Worm (Caenorhabditis elegans): ENCODE results near the gene old-2.

The old-2 gene

ce11 chrII:9838260-9838935, 11.0 kb downstream of the old-2 start, which contains the start of gene arrd-4:
Gene arrd-4 (minus strand): TSS chrII:9838310.
- no peak for TF ChIP-seq ama-1 (optimal IDR thresholded peaks at IDR 0.05)
- peak; percentile 86 for TF ChIP-seq nhr-11 (tag; optimal IDR thresholded peaks at IDR 0.05)

ce11 chrII:9835958-9836357, 13.4 kb downstream of the old-2 start:
- TF ChIP-seq pha-4 (tag; optimal IDR thresholded peaks at IDR 0.05) (no peak), lin-39 (tag; optimal IDR thresholded peaks at IDR 0.05) (no peak), elt-3 (tag; optimal IDR thresholded peaks at IDR 0.05) (no peak), egl-27 (tag; optimal IDR thresholded peaks at IDR 0.05) (no peak), ceh-28 (tag; optimal IDR thresholded peaks at IDR 0.05) (no peak), aly-2 (tag; optimal IDR thresholded peaks at IDR 0.05) (no peak), egl-5 (tag; optimal IDR thresholded peaks at IDR 0.05) (no peak), tbx-2 (tag; optimal IDR thresholded peaks at IDR 0.05) (no peak), nhr-77 (tag; optimal IDR thresholded peaks at IDR 0.05) (no peak), nhr-11 (tag; optimal IDR thresholded peaks at IDR 0.05) (no peak)

DNA sequence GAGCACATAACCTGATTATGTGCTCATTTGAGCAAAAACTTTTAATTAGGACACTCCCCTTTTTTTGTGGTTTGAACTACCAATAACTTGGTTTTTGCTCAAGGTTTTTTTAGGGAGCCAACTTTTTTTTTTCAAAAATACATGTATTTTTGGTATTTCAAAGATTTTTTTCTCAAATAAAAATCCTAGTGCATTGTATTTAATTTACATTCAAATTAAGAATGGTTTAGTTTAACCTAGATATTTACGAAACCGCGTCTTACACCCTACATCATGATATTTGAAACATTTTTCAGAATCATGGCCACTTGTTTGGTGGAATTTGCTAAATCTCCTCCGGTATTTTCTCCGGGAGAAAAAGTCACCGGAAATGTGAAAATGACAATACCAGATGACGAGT, 14.5 kb downstream of the old-2 start, which contains the start of gene arrd-5:
Gene arrd-5, plus strand, starts transcription at position 301 of the 400 bp plus-strand sequence.
- TF ChIP-seq ZK546.5 (tag; optimal IDR thresholded peaks at IDR 0.05) (no peak), nhr-11 (tag; optimal IDR thresholded peaks at IDR 0.05) (no peak), pha-4 (tag; optimal IDR thresholded peaks at IDR 0.05) (no peak), elt-2 (tag; optimal IDR thresholded peaks at IDR 0.05) (no peak), R02D3.7 (tag; optimal IDR thresholded peaks at IDR 0.05) (no peak), nfya-1 (tag; optimal IDR thresholded peaks at IDR 0.05; ENCODE audit: insufficient read depth) (no peak), fos-1 (tag; optimal IDR thresholded peaks at IDR 0.05) (no peak), skn-1 (tag; optimal IDR thresholded peaks at IDR 0.05) (no peak), eor-1 (tag; optimal IDR thresholded peaks at IDR 0.05) (no peak), unc-39 (tag; optimal IDR thresholded peaks at IDR 0.05) (no peak), egl-27 (tag; optimal IDR thresholded peaks at IDR 0.05) (no peak), ceh-82 (tag; optimal IDR thresholded peaks at IDR 0.05) (no peak), ama-1 (optimal IDR thresholded peaks at IDR 0.05) (no peak), mml-1 (tag; optimal IDR thresholded peaks at IDR 0.05) (no peak), tbx-2 (tag; optimal IDR thresholded peaks at IDR 0.05) (no peak), nhr-67 (tag; optimal IDR thresholded peaks at IDR 0.05) (no peak), sea-2 (GFP tag; optimal IDR thresholded peaks at IDR 0.05) (no peak), daf-12 (tag; optimal IDR thresholded peaks at IDR 0.05) (no peak), lin-39 (tag; optimal IDR thresholded peaks at IDR 0.05) (no peak), ztf-4 (tag; optimal IDR thresholded peaks at IDR 0.05) (no peak)

- TF ChIP-seq nhr-11 (tag; optimal IDR thresholded peaks at IDR 0.05) = no peak
- no peak for TF ChIP-seq ceh-9 (tag; optimal IDR thresholded peaks at IDR 0.05)
- no peak for TF ChIP-seq nhr-76 (tag; optimal IDR thresholded peaks at IDR 0.05)
- TF ChIP-seq nhr-77 (tag; optimal IDR thresholded peaks at IDR 0.05) = no peak
- TF ChIP-seq ztf-11 (tag; optimal IDR thresholded peaks at IDR 0.05) = no peak
- no peak for TF ChIP-seq fos-1 (tag; optimal IDR thresholded peaks at IDR 0.05)
- TF ChIP-seq lsy-12 (tag; optimal IDR thresholded peaks at IDR 0.05) = no peak
- TF ChIP-seq fkh-2 (tag; optimal IDR thresholded peaks at IDR 0.05) = no peak
- no peak for TF ChIP-seq ZK546.5 (tag; optimal IDR thresholded peaks at IDR 0.05)
- TF ChIP-seq elt-2 (tag; optimal IDR thresholded peaks at IDR 0.05) = no peak
- no peak for TF ChIP-seq skn-1 (tag; optimal IDR thresholded peaks at IDR 0.05)
- TF ChIP-seq pha-4 (tag; optimal IDR thresholded peaks at IDR 0.05) = no peak
- no peak for TF ChIP-seq hmg-11 (tag; optimal IDR thresholded peaks at IDR 0.05)
- TF ChIP-seq fkh-10 (GFP tag; optimal IDR thresholded peaks at IDR 0.05) = no peak
- no peak for TF ChIP-seq pqm-1 (tag; optimal IDR thresholded peaks at IDR 0.05)
- TF ChIP-seq sea-2 (GFP tag; optimal IDR thresholded peaks at IDR 0.05) = no peak
- no peak for TF ChIP-seq ztf-4 (tag; optimal IDR thresholded peaks at IDR 0.05)
Measured at ce11 chrII:9833855-9834254, 15.5 kb downstream of the old-2 start, which contains the start of gene ZK938.3. Gene ZK938.3 (minus strand): TSS chrII:9833955.

ce11 chrII:9831033-9831432, 18.4 kb downstream of the old-2 start, which contains the start of gene ZK938.12:
Gene ZK938.12 (plus strand): TSS chrII:9831333.
- no peak for TF ChIP-seq sea-2 (GFP tag; optimal IDR thresholded peaks at IDR 0.05)
- TF ChIP-seq nhr-25 (tag; optimal IDR thresholded peaks at IDR 0.05) = no peak
- no peak for TF ChIP-seq lin-15B (tag; optimal IDR thresholded peaks at IDR 0.05)
- no peak for TF ChIP-seq daf-12 (tag; optimal IDR thresholded peaks at IDR 0.05)
- no peak for TF ChIP-seq skn-1 (tag; optimal IDR thresholded peaks at IDR 0.05)
- TF ChIP-seq elt-3 (tag; optimal IDR thresholded peaks at IDR 0.05) = no peak
- TF ChIP-seq nhr-23 (tag; optimal IDR thresholded peaks at IDR 0.05) = no peak
- TF ChIP-seq fkh-2 (tag; optimal IDR thresholded peaks at IDR 0.05) = no peak
- no peak for TF ChIP-seq unc-39 (tag; optimal IDR thresholded peaks at IDR 0.05)
- no peak for TF ChIP-seq hmg-11 (tag; optimal IDR thresholded peaks at IDR 0.05)
- TF ChIP-seq elt-2 (tag; optimal IDR thresholded peaks at IDR 0.05) = no peak
- no peak for TF ChIP-seq ceh-9 (tag; optimal IDR thresholded peaks at IDR 0.05)
- no peak for TF ChIP-seq tbx-2 (tag; optimal IDR thresholded peaks at IDR 0.05)
- no peak for TF ChIP-seq nhr-67 (tag; optimal IDR thresholded peaks at IDR 0.05)
- TF ChIP-seq jun-1 (tag; optimal IDR thresholded peaks at IDR 0.05) = no peak
- TF ChIP-seq nhr-11 (tag; optimal IDR thresholded peaks at IDR 0.05) = no peak
- no peak for TF ChIP-seq ztf-4 (tag; optimal IDR thresholded peaks at IDR 0.05)
- no peak for TF ChIP-seq mml-1 (tag; optimal IDR thresholded peaks at IDR 0.05)

Measured in whole organism, L3 larva.